Fruit fly (Drosophila melanogaster): ENCODE data around the gene fuss.

Gene fuss

dm6 chr4:1026806-1027431 is 48.6 kb upstream of the fuss start, which contains the start of gene PlexA (continued):
- TF ChIP-seq CG6254 (GFP tag; optimal IDR thresholded peaks at IDR 0.05) (peak; percentile 23), CG9817 (tag; optimal IDR thresholded peaks at IDR 0.05) (peak; percentile 96), CG4854 (GFP tag; optimal IDR thresholded peaks at IDR 0.05) (peak; percentile 37), emc (GFP tag; optimal IDR thresholded peaks at IDR 0.05) (no peak), CG30403 (GFP tag; optimal IDR thresholded peaks at IDR 0.05) (peak; percentile 89), Eip74EF (GFP tag; optimal IDR thresholded peaks at IDR 0.05) (peak in 1 of 2 experiments; percentile 50), Dbx (GFP tag; IDR thresholded peaks at IDR 0.05) (peak; percentile 95), B-H2 (GFP tag; optimal IDR thresholded peaks at IDR 0.05) (peak; percentile 81), sna (GFP tag; IDR thresholded peaks at IDR 0.05; ENCODE audit: partially characterized antibody) (no peak), Mrtf (GFP tag; IDR thresholded peaks at IDR 0.05) (peak; percentile 96), CG13287 (GFP tag; IDR thresholded peaks at IDR 0.05; ENCODE audit: partially characterized antibody) (peak; percentile 48), Lhr (GFP tag; optimal IDR thresholded peaks at IDR 0.05) (peak; percentile 84), ham (GFP tag; IDR thresholded peaks at IDR 0.05) (no peak; the same call in 1 of the 2 replicates), CG8388 (GFP tag; optimal IDR thresholded peaks at IDR 0.05) (peak; percentile 79), danr (GFP tag; IDR thresholded peaks at IDR 0.05) (peak; percentile 92), esg (GFP tag; conservative IDR thresholded peaks at IDR 0.05) (peak; percentile 94), CG1529 (GFP tag; optimal IDR thresholded peaks at IDR 0.05) (peak; percentile 61), CG4820 (GFP tag; optimal IDR thresholded peaks at IDR 0.05) (peak; percentile 86), tap (tag; optimal IDR thresholded peaks at IDR 0.05) (peak; percentile 59), wdn (GFP tag; IDR thresholded peaks at IDR 0.05) (peak; percentile 91), CG13424 (tag; optimal IDR thresholded peaks at IDR 0.05) (peak; percentile 85), repo (GFP tag; optimal IDR thresholded peaks at IDR 0.05) (no peak), CG2712 (tag; optimal IDR thresholded peaks at IDR 0.05) (peak; percentile 90), tup (GFP tag; optimal IDR thresholded peaks at IDR 0.05) (no peak), CG12104 (GFP tag; optimal IDR thresholded peaks at IDR 0.05) (peak; percentile 46), pros (GFP tag; optimal IDR thresholded peaks at IDR 0.05) (no peak), H2.0 (GFP tag; IDR thresholded peaks at IDR 0.05) (peak; percentile 95), nerfin-1 (tag; optimal IDR thresholded peaks at IDR 0.05) (peak; percentile 67), CG18262 (tag; optimal IDR thresholded peaks at IDR 0.05) (peak; percentile 83), peb (GFP tag; IDR thresholded peaks at IDR 0.05) (peak; percentile 83), lov (optimal IDR thresholded peaks at IDR 0.05) (no peak), lov (GFP tag; IDR thresholded peaks at IDR 0.05) (peak; percentile 86; the same call in 1 of the 3 replicates), Dfd (GFP tag; optimal IDR thresholded peaks at IDR 0.05) (peak in 1 of 2 experiments; percentile 89), dati (GFP tag; IDR thresholded peaks at IDR 0.05) (no peak; the same call in 1 of the 2 replicates), CG12391 (tag; optimal IDR thresholded peaks at IDR 0.05) (peak; percentile 88), dm (GFP tag; optimal IDR thresholded peaks at IDR 0.05) (peak; percentile 30), pita (GFP tag; optimal IDR thresholded peaks at IDR 0.05) (no peak), CG5180 (GFP tag; optimal IDR thresholded peaks at IDR 0.05) (no peak), CTCF (GFP tag; optimal IDR thresholded peaks at IDR 0.05) (no peak), CG34422 (GFP tag; IDR thresholded peaks at IDR 0.05) (peak; percentile 97), CG10321 (GFP tag; IDR thresholded peaks at IDR 0.05) (peak; percentile 65), CG12942 (GFP tag; optimal IDR thresholded peaks at IDR 0.05) (peak; percentile 91), sens-2 (GFP tag; IDR thresholded peaks at IDR 0.05) (no peak), insv (GFP tag; optimal IDR thresholded peaks at IDR 0.05) (peak in 1 of 2 experiments; percentile 0), crp (GFP tag; optimal IDR thresholded peaks at IDR 0.05) (peak in 1 of 2 experiments; percentile 51), Poxn (GFP tag; IDR thresholded peaks at IDR 0.05) (no peak; the same call in 1 of the 2 replicates), abd-A (tag; optimal IDR thresholded peaks at IDR 0.05) (no peak), chif (GFP tag; optimal IDR thresholded peaks at IDR 0.05) (peak; percentile 11 to 71), CG17829 (tag; optimal IDR thresholded peaks at IDR 0.05) (peak; percentile 87), CG3995 (GFP tag; optimal IDR thresholded peaks at IDR 0.05) (peak; percentile 54)
